Fruit fly (Drosophila melanogaster) whole organism, embryonic: ENCODE measurements around the gene CG33269.

Experiments used
- Awh ChIP-seq: fragments of 200-800 bp; sonication (Bioruptor generic); IDR thresholded peaks from 2 replicates; pipeline ENCODE4, ENCODE4 v1.3.6; 2022; ENCODE audit warnings: missing biosample characterization, missing genetic modification characterization
- CG10209 ChIP-seq: fragments of 200-800 bp; sonication (Bioruptor generic); optimal IDR thresholded peaks from 3 replicates; lab custom pipeline; 2017; ENCODE audit warnings: missing biosample characterization, mild to moderate bottlenecking, missing genetic modification characterization, missing genetic modification reagents
- CG10321 ChIP-seq: fragments of 200-800 bp; sonication (Bioruptor generic); IDR thresholded peaks from 2 replicates; pipeline ENCODE4 v1.3.6; 2022; ENCODE audit warnings: missing biosample characterization, missing genetic modification characterization
- CG11504 ChIP-seq: fragments of 200-800 bp; sonication (Bioruptor generic); optimal IDR thresholded peaks from 3 replicates; lab custom pipeline; 2019; ENCODE audit warnings: missing biosample characterization, mild to moderate bottlenecking, missing genetic modification characterization, moderate library complexity
- CG11695 ChIP-seq: fragments of 200-800 bp; sonication (Bioruptor generic); IDR thresholded peaks from 3 replicates; pipeline ENCODE4 v1.3.6; 2022; ENCODE audit warnings: missing biosample characterization, missing genetic modification characterization
- CG14441 ChIP-seq: fragments of 200-800 bp; sonication (Bioruptor generic); IDR thresholded peaks from 2 replicates; pipeline ENCODE4 v1.3.6; 2022; ENCODE audit warnings: missing biosample characterization, missing genetic modification characterization
- CG17385 ChIP-seq: fragments of 200-800 bp; sonication (Bioruptor generic); optimal IDR thresholded peaks from 3 replicates; lab custom pipeline; 2018; ENCODE audit warnings: missing biosample characterization, mild to moderate bottlenecking, missing genetic modification characterization
- CG2712 ChIP-seq: fragments of 200-800 bp; optimal IDR thresholded peaks from 3 replicates; lab custom pipeline; 2019; ENCODE audit warnings: missing biosample characterization, mild to moderate bottlenecking, missing genetic modification characterization, moderate library complexity
- CG31388 ChIP-seq: fragments of 200-800 bp; sonication (Bioruptor generic); optimal IDR thresholded peaks from 2 replicates; lab custom pipeline; 2016; ENCODE audit warnings: missing biosample characterization, missing genetic modification characterization
- CG31441 ChIP-seq: fragments of 200-800 bp; sonication (Bioruptor generic); IDR thresholded peaks from 2 replicates; pipeline ENCODE4 v1.3.6; 2022; ENCODE audit warnings: missing biosample characterization, missing genetic modification characterization
- CG3407 ChIP-seq: fragments of 200-800 bp; sonication (Bioruptor generic); optimal IDR thresholded peaks from 2 replicates; lab custom pipeline; 2018; ENCODE audit warnings: missing biosample characterization, mild to moderate bottlenecking, missing genetic modification characterization
- CG34376 ChIP-seq: fragments of 200-800 bp; sonication (Bioruptor generic); optimal IDR thresholded peaks from 2 replicates; lab custom pipeline; 2018; ENCODE audit warnings: missing biosample characterization, mild to moderate bottlenecking, missing genetic modification characterization
- CG6683 ChIP-seq: fragments of 200-800 bp; sonication (Bioruptor generic); optimal IDR thresholded peaks from 2 replicates; lab custom pipeline; 2017; ENCODE audit warnings: missing biosample characterization, mild to moderate bottlenecking, missing genetic modification characterization, missing genetic modification reagents
- CG6813 ChIP-seq: fragments of 200-800 bp; sonication (Bioruptor generic); optimal IDR thresholded peaks from 2 replicates; lab custom pipeline; 2017; ENCODE audit warnings: missing biosample characterization, missing genetic modification characterization, mild to moderate bottlenecking, moderate library complexity, missing genetic modification reagents
- CG7745 ChIP-seq: fragments of 200-800 bp; sonication (Bioruptor generic); optimal IDR thresholded peaks from 2 replicates; lab custom pipeline; 2018; ENCODE audit warnings: missing biosample characterization, mild to moderate bottlenecking, missing genetic modification characterization, moderate library complexity
- CG7839 ChIP-seq: fragments of 200-800 bp; sonication (Bioruptor generic); optimal IDR thresholded peaks from 3 replicates; lab custom pipeline; 2018; ENCODE audit warnings: missing biosample characterization, mild to moderate bottlenecking, missing genetic modification characterization, moderate library complexity
- CG8089 ChIP-seq: fragments of 200-800 bp; sonication (Bioruptor generic); optimal IDR thresholded peaks from 3 replicates; lab custom pipeline; 2016; ENCODE audit warnings: missing biosample characterization, missing genetic modification characterization
- CG9727 ChIP-seq: fragments of 200-800 bp; sonication (Bioruptor generic); optimal IDR thresholded peaks from 3 replicates; lab custom pipeline; 2017; ENCODE audit warnings: missing biosample characterization, mild to moderate bottlenecking, missing genetic modification characterization
- Camta ChIP-seq: fragments of 200-800 bp; sonication (Bioruptor generic); optimal IDR thresholded peaks from 2 replicates; lab custom pipeline; 2016; ENCODE audit warnings: missing biosample characterization, missing genetic modification characterization
- D19A ChIP-seq: fragments of 200-800 bp; optimal IDR thresholded peaks from 3 replicates; lab custom pipeline; 2019; ENCODE audit warnings: missing biosample characterization, mild to moderate bottlenecking, missing genetic modification characterization, moderate library complexity
- Jarid2 ChIP-seq: fragments of 200-800 bp; sonication (Bioruptor generic); optimal IDR thresholded peaks from 3 replicates; lab custom pipeline; 2017; ENCODE audit warnings: mild to moderate bottlenecking, missing biosample characterization, missing genetic modification reagents, missing genetic modification characterization
- Rfx ChIP-seq: fragments of 200-800 bp; sonication (Bioruptor generic); IDR thresholded peaks from 2 replicates; pipeline ENCODE4 v1.3.6; 2022; ENCODE audit warnings: missing biosample characterization, missing genetic modification characterization
- abd-A ChIP-seq: fragments of 200-800 bp; sonication (Bioruptor generic); optimal IDR thresholded peaks from 3 replicates; lab custom pipeline; 2019; ENCODE audit warnings: missing biosample characterization, mild to moderate bottlenecking, missing genetic modification characterization, moderate library complexity
- bbx ChIP-seq: fragments of 200-800 bp; sonication (Bioruptor generic); IDR thresholded peaks from 2 replicates; pipeline ENCODE4 v1.3.6; 2022; ENCODE audit warnings: missing biosample characterization, missing genetic modification characterization; ENCODE audit not compliant: partially characterized antibody
- chif ChIP-seq, 2 experiments: fragments of 200-800 bp; sonication (Bioruptor generic); optimal IDR thresholded peaks; 3 replicates each; lab custom pipeline; 2016; ENCODE audit warnings: missing biosample characterization in 2 of 2, missing genetic modification characterization in 2 of 2
- chinmo ChIP-seq: fragments of 200-800 bp; sonication (Bioruptor generic); IDR thresholded peaks from 4 replicates; pipeline ENCODE4 v1.3.6; 2022; ENCODE audit warnings: missing biosample characterization, missing genetic modification characterization; ENCODE audit not compliant: partially characterized antibody
- cwo ChIP-seq: fragments of 200-800 bp; sonication (Bioruptor generic); optimal IDR thresholded peaks from 3 replicates; lab custom pipeline; 2017; ENCODE audit warnings: missing biosample characterization, missing genetic modification characterization, mild to moderate bottlenecking, moderate library complexity, missing genetic modification reagents
- disco-r ChIP-seq: fragments of 200-800 bp; sonication (Bioruptor generic); optimal IDR thresholded peaks from 2 replicates; lab custom pipeline; 2016; ENCODE audit warnings: missing biosample characterization, missing genetic modification characterization
- dmrt99B ChIP-seq: fragments of 200-800 bp; sonication (Bioruptor generic); optimal IDR thresholded peaks from 2 replicates; lab custom pipeline; 2018; ENCODE audit warnings: missing biosample characterization, mild to moderate bottlenecking, missing genetic modification characterization, moderate library complexity
- dpn ChIP-seq, 2 experiments: fragments of 200-800 bp; sonication (Bioruptor generic); optimal IDR thresholded peaks; 3 replicates each; lab custom pipeline; 2016; ENCODE audit warnings: missing biosample characterization in 2 of 2, missing genetic modification characterization in 2 of 2
- gcm2 ChIP-seq: fragments of 200-800 bp; sonication (Bioruptor generic); optimal IDR thresholded peaks from 2 replicates; lab custom pipeline; 2016; ENCODE audit warnings: missing biosample characterization, missing genetic modification characterization
- gt ChIP-seq: fragments of 200-800 bp; sonication (Bioruptor generic); IDR thresholded peaks from 2 replicates; pipeline ENCODE4 v1.3.6; 2022; ENCODE audit warnings: missing biosample characterization, missing genetic modification characterization
- hbn ChIP-seq: fragments of 200-800 bp; sonication (Bioruptor generic); IDR thresholded peaks from 2 replicates; pipeline ENCODE4 v1.3.6; 2022; ENCODE audit warnings: missing biosample characterization, missing genetic modification characterization; ENCODE audit not compliant: partially characterized antibody
- hkb ChIP-seq, 2 experiments: fragments of 200-800 bp in 1 of 2; fragments of >200 bp in 1 of 2; sonication (Bioruptor generic) in 1 of 2; IDR thresholded peaks in 1 of 2; optimal IDR thresholded peaks in 1 of 2; 2 replicates each; pipeline versions ENCODE4 v1.3.6 to Lab custom; 2017 to 2022; ENCODE audit warnings: missing biosample characterization in 1 of 2, missing genetic modification characterization in 1 of 2
- kah ChIP-seq: fragments of 200-800 bp; sonication (Bioruptor generic); optimal IDR thresholded peaks from 2 replicates; lab custom pipeline; 2018; ENCODE audit warnings: missing biosample characterization, mild to moderate bottlenecking, missing genetic modification characterization
- ken ChIP-seq: fragments of 200-800 bp; sonication (Bioruptor generic); IDR thresholded peaks from 3 replicates; pipeline ENCODE4 v1.3.6; 2022; ENCODE audit warnings: missing biosample characterization, missing genetic modification characterization
- lmd ChIP-seq: fragments of 200-800 bp; sonication (Bioruptor generic); IDR thresholded peaks from 2 replicates; pipeline ENCODE4 v1.3.6; 2022; ENCODE audit warnings: missing biosample characterization, missing genetic modification characterization
- nmo ChIP-seq: fragments of 200-800 bp; sonication (Bioruptor generic); optimal IDR thresholded peaks from 2 replicates; lab custom pipeline; 2018; ENCODE audit warnings: missing biosample characterization, mild to moderate bottlenecking, missing genetic modification characterization, moderate library complexity
- pan ChIP-seq, 4 experiments: fragments of >200 bp in 3 of 4; fragments of 200-800 bp in 1 of 4; sonication (Bioruptor generic) in 1 of 4; optimal IDR thresholded peaks in 3 of 4; IDR thresholded peaks in 1 of 4; 2 replicates each; pipeline versions ENCODE4 v1.3.6 to Lab custom; 2017 to 2022; ENCODE audit warnings: missing biosample characterization in 2 of 4, missing genetic modification characterization in 2 of 4, mixed read lengths in 1 of 4
- row ChIP-seq: fragments of 200-800 bp; sonication (Bioruptor generic); IDR thresholded peaks from 3 replicates; pipeline ENCODE4 v1.3.6; 2022; ENCODE audit warnings: missing biosample characterization, missing genetic modification characterization
- slbo ChIP-seq: fragments of 200-800 bp; sonication (Bioruptor generic); IDR thresholded peaks from 2 replicates; pipeline ENCODE4 v1.3.6; 2022; ENCODE audit warnings: missing biosample characterization, missing genetic modification characterization
- stwl ChIP-seq: fragments of 200-800 bp; sonication (Bioruptor generic); optimal IDR thresholded peaks from 3 replicates; lab custom pipeline; 2018; ENCODE audit warnings: missing biosample characterization, mild to moderate bottlenecking, missing genetic modification characterization, moderate library complexity
- tna ChIP-seq: fragments of 200-800 bp; sonication (Bioruptor generic); IDR thresholded peaks from 2 replicates; pipeline ENCODE4 v1.3.6; 2022; ENCODE audit warnings: missing biosample characterization, missing genetic modification characterization; ENCODE audit not compliant: partially characterized antibody
- vfl ChIP-seq: fragments of 200-800 bp; sonication (Bioruptor generic); optimal IDR thresholded peaks from 2 replicates; lab custom pipeline; 2016; ENCODE audit warnings: missing biosample characterization, missing genetic modification characterization
- vvl ChIP-seq: fragments of 200-800 bp; sonication (Bioruptor generic); IDR thresholded peaks from 2 replicates; pipeline ENCODE4 v1.3.6; 2022; ENCODE audit warnings: missing biosample characterization, missing genetic modification characterization
- zfh1 ChIP-seq: fragments of 200-800 bp; sonication (Bioruptor generic); IDR thresholded peaks from 3 replicates; pipeline ENCODE4 v1.3.6; 2022; ENCODE audit warnings: missing biosample characterization, missing genetic modification characterization

Gene CG33269

DNA sequence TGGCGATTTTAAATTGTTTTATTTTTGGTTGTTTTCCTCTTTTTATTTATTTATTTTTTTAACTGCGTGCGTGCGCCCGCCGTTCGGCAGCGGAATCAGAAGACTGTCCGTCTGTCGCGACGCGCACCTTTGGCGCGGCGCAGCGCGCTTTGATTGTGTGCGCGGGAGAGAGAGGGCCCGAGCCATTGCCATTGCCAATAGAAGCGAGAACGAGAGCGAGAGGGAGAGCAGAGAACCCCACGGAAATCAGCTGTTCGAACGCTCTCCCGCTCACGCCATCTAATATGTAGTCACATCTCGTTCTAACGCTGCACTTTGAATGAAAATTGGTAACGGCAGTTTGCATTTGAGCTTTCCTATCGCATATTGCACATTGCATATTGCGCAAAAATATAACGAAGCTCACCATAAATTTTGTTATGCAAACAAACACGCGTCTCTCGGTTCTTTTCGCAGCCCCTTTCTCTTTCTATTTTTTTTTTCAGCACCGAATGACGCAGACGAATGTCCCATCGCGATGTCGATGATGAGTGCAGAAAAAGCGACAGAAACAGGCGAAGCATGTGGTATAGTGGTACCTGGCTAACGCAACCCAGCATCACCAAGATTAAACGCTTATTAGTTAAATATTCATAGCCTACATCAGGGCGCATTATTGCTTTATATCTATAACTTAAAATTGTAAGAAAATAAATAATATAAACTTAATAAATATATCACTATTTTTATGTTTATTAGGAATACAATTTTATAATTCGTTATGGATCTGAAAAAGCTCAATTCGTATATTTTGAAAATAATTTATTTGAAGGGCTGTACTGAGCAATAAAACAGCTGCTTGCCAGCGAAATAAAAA, 47.4 kb downstream of the CG33269 start (continued):
- peak; percentile 51; the same call in 1 of the 2 replicates for TF ChIP-seq Rfx (GFP tag; lab: Robert Waterston, UW)
- TF ChIP-seq Jarid2 (GFP tag; lab: Kevin White, UChicago), result peak; percentile 68
- peak in 1 of 2 experiments; percentile 5 for TF ChIP-seq dpn (GFP tag; optimal IDR thresholded peaks at IDR 0.05; lab: Kevin White, UChicago)
- no peak for TF ChIP-seq ken (GFP tag; lab: Robert Waterston, UW)
- TF ChIP-seq CG7839, result peak; percentile 48
- 0 out of 2 replicates have a peak, but pooled peaks have one; percentile 7 for TF ChIP-seq Awh (GFP tag; lab: Robert Waterston, UW)
- peak; percentile 17 for TF ChIP-seq CG11504 (tag; lab: Kevin White, UChicago)
- peak; percentile 4 for TF ChIP-seq CG2712
- peak; percentile 7 for TF ChIP-seq stwl (tag; lab: Kevin White, UChicago)
- TF ChIP-seq pan (optimal IDR thresholded peaks at IDR 0.05; lab: Kevin White, UChicago), result no peak
- TF ChIP-seq pan (GFP tag; optimal IDR thresholded peaks at IDR 0.05 in 1 of 2, IDR thresholded peaks at IDR 0.05 in 1 of 2), result peak in 1 of 2 experiments; percentile 33
- TF ChIP-seq vvl (GFP tag; lab: Robert Waterston, UW), result peak; percentile 44
- TF ChIP-seq tna, result no peak
- TF ChIP-seq CG10321 (GFP tag; lab: Robert Waterston, UW), result peak; percentile 65; the same call in 1 of the 2 replicates
- no peak for TF ChIP-seq CG6683
- TF ChIP-seq CG8089 (GFP tag; lab: Kevin White, UChicago), result no peak
- TF ChIP-seq zfh1, result 0 out of 3 replicates have a peak, but pooled peaks have one; percentile 11
- peak; percentile 96 for TF ChIP-seq chinmo (GFP tag; lab: Robert Waterston, UW)
- peak; percentile 85 for TF ChIP-seq CG11695 (GFP tag; lab: Robert Waterston, UW)
- peak; percentile 33 for TF ChIP-seq CG17385 (GFP tag; lab: Kevin White, UChicago)
- no peak for TF ChIP-seq vfl (GFP tag; lab: Kevin White, UChicago)
- TF ChIP-seq hkb (optimal IDR thresholded peaks at IDR 0.05; lab: Kevin White, UChicago), result no peak
- TF ChIP-seq hkb (GFP tag; IDR thresholded peaks at IDR 0.05; lab: Robert Waterston, UW), result peak; percentile 10; the same call in 1 of the 2 replicates
- peak; percentile 30 for TF ChIP-seq CG34376
- TF ChIP-seq CG10209 (GFP tag; lab: Kevin White, UChicago), result peak; percentile 12
- peak; percentile 48 for TF ChIP-seq CG31441
- TF ChIP-seq CG31388, result no peak
- TF ChIP-seq slbo (GFP tag; lab: Robert Waterston, UW), result peak; percentile 50; the same call in 1 of the 2 replicates
- peak; percentile 17 for TF ChIP-seq nmo (GFP tag; lab: Kevin White, UChicago)
- TF ChIP-seq bbx (GFP tag; lab: Robert Waterston, UW), result 0 out of 2 replicates have a peak, but pooled peaks have one; percentile 9
- peak; percentile 51; the same call in 2 of the 3 replicates for TF ChIP-seq row
- TF ChIP-seq CG14441, result 0 out of 2 replicates have a peak, but pooled peaks have one; percentile 16
- TF ChIP-seq CG3407, result no peak

DNA sequence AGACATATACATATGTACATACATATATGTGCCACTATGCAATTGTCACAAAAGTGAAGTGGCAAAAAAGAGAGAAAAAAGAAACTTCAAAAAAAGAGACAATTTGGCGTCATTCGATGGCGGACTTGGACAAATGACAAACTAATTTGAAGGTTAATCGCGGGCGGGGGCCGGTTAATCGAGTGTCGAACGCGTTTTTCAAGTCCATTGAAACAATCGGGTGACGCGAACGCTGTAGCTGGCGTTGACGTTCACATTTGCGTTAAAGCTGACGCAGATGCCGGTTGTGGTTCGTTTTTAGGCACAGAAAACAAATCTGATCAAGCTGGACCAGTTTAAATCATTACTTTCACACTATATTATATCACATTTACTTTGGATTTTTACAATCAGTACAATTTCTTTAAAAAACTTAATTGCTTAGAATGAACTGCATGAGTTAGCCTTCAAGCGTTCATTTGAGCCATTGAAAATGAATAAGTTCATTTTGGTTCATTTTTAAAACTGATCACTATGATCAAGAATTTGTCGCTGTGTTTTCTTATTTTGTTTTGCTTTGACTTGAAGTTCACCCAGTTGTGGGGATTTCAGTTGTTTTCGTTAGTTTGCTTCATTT, 48.2 kb downstream of the CG33269 start:
- TF ChIP-seq CG31441, result peak; percentile 56; the same call in 1 of the 2 replicates
- TF ChIP-seq lmd (GFP tag; lab: Robert Waterston, UW), result peak; percentile 56; the same call in 1 of the 2 replicates
- TF ChIP-seq CG7745 (tag; lab: Kevin White, UChicago), result no peak
- peak; percentile 23 for TF ChIP-seq Camta
- no peak for TF ChIP-seq gcm2 (GFP tag; lab: Kevin White, UChicago)
- peak in 1 of 2 experiments; percentile 18 for TF ChIP-seq chif (GFP tag; optimal IDR thresholded peaks at IDR 0.05; lab: Kevin White, UChicago)
- peak; percentile 60 for TF ChIP-seq cwo
- TF ChIP-seq hbn (GFP tag; lab: Robert Waterston, UW), result no peak
- TF ChIP-seq abd-A (tag; lab: Kevin White, UChicago), result peak; percentile 16
- TF ChIP-seq D19A (tag; lab: Kevin White, UChicago), result peak; percentile 25
- TF ChIP-seq kah (GFP tag; lab: Kevin White, UChicago), result no peak
- TF ChIP-seq dmrt99B (tag; lab: Kevin White, UChicago), result peak; percentile 68
- no peak for TF ChIP-seq disco-r (GFP tag; lab: Kevin White, UChicago)
- no peak for TF ChIP-seq CG6813 (GFP tag; lab: Kevin White, UChicago)
- peak; percentile 2 for TF ChIP-seq vfl (GFP tag; lab: Kevin White, UChicago)
- peak; percentile 22 for TF ChIP-seq CG9727 (GFP tag; lab: Kevin White, UChicago)
- TF ChIP-seq gt (GFP tag; lab: Robert Waterston, UW), result no peak
- peak; percentile 74; the same call in 1 of the 2 replicates for TF ChIP-seq Rfx (GFP tag; lab: Robert Waterston, UW)
